Worm (Caenorhabditis elegans) whole organism, midembryonic: Measurements from ENCODE around the gene kbp-1.

Experiments used
- flt-1 ChIP-seq: fragments of 200-800 bp; sonication (Bioruptor generic); IDR thresholded peaks from 2 replicates; pipeline ENCODE4 v1.3.6; 2022; ENCODE audit warnings: missing genetic modification characterization, missing compliant biosample characterization
- klf-2 ChIP-seq: fragments of 200-800 bp; sonication (Bioruptor generic); conservative IDR thresholded peaks from 2 replicates; pipeline ENCODE4 v1.3.6; 2022; ENCODE audit warnings: missing genetic modification reagents, missing genetic modification characterization, missing compliant biosample characterization
- tab-1 ChIP-seq: fragments of 200-800 bp; sonication (Bioruptor generic); IDR thresholded peaks from 2 replicates; pipeline ENCODE4 v1.3.6; 2022; ENCODE audit warnings: missing genetic modification characterization, missing compliant biosample characterization
- ztf-29 ChIP-seq: fragments of 200-800 bp; sonication (Bioruptor generic); IDR thresholded peaks from 2 replicates; pipeline ENCODE4 v1.3.6; 2022; ENCODE audit warnings: missing genetic modification reagents, missing genetic modification characterization, missing compliant biosample characterization

ce11 chrIII:6912381-6912780 is 42.9 kb downstream of the kbp-1 start, which contains the start of gene pdf-1:
- TF ChIP-seq flt-1 (GFP tag; lab: Robert Waterston, UW) (no peak), klf-2 (GFP tag; lab: Robert Waterston, UW) (no peak), ztf-29 (GFP tag; lab: Robert Waterston, UW) (no peak), tab-1 (GFP tag; lab: Robert Waterston, UW) (no peak)
